Fruit fly (Drosophila melanogaster): ENCODE results near the gene Tengl2.

The Tengl2 gene

DNA sequence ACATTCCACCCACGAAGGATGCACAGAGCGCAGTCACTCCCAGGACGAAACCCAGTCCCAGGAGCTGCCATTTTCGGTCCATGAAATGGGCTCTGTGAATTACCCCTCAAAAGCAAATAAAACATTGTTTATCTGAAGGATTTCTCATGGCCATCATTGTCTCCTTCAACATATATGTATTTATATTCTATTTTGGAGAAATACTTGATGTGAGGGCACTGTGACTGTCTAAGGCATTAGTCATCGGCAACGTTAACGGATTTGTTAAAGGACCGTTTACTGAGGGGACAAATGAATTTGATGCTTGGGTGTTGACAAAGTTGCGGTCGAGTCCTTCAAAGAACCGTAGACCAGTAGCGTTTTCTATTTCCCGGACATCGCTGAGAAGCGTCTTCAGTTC lies at the start of gene Tengl2:
TSS of gene Tengl2 (minus strand) at position 101 of the 400 bp plus-strand sequence.
- no peak for TF ChIP-seq noc (tag; optimal IDR thresholded peaks at IDR 0.05)

dm6 chr2L:2287807-2288206 lies 48.6 kb upstream of the Tengl2 start, which contains the start of gene CG42658:
TSS of gene CG42658 (minus strand) at chr2L:2287907.
- no peak for TF ChIP-seq noc (tag; optimal IDR thresholded peaks at IDR 0.05)

DNA sequence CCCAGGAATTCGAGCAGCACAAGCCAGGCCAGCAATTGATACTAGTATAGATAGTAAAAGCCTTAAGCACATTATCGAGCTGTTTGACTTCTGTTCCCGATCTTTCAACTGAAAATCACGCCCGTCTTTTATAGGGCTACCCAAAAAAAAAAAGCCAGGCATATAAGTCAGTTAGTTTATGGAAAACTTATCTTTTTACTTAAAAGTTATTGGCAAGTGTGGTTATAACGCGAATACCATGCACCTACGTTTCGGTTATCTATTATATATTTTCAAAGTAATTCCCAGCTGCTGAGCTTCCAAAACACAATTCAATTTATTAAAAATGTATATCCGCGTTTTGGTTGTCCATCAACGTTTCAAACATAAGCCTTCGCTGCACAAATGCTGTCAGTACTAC lies 47.6 kb upstream of the Tengl2 start, which contains the start of gene CG31681:
TSS of gene CG31681 (minus strand) at position 101 of the 400 bp plus-strand sequence.
- TF ChIP-seq noc (tag; optimal IDR thresholded peaks at IDR 0.05): no peak

DNA sequence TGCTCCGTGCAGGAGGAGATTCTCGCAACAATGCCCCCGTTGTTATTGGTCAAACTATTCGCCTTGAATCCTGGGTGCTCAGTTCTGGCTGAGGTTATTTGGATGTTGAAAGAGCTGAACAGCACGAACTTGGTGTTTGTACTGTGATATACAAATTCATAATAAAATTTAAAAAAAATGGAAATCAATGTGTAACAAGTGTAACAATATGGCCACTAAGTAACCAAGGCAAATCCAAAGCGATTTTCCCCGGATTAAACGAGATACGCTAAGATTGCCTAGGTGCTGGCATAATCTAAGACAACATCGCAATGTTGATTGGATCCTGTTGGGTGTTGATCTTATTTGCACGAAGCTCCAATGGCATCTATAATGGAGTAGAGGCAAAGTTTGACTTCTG lies 45.7 kb upstream of the Tengl2 start, which contains the start of gene CG4271:
TSS of gene CG4271 (plus strand) at position 301 of the 400 bp plus-strand sequence.
- TF ChIP-seq noc (tag; optimal IDR thresholded peaks at IDR 0.05): no peak

- no peak for TF ChIP-seq noc (tag; optimal IDR thresholded peaks at IDR 0.05)
Observed at dm6 chr2L:2269040-2269439, 29.9 kb upstream of the Tengl2 start, which contains the start of gene CG17242. TSS of gene CG17242 (minus strand) at chr2L:2269140.

DNA sequence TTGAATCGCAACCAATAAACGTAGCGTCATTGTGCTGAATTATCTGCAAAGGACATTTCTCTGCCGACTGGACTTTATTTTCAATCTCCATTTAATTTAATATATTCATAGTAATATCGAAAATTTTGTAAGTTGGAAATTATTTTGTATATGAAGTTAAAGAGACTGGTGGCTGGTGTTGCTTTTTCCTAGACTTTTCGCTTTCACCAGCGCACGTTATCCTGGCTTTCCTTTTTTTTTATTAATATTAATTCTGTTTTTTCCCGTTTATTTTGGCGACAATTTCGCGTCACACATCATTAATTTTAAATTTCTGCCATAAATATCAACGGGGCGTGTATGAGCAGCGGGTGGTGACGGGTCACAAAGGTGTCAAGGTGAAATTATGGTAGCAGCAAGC lies 26.0 kb upstream of the Tengl2 start, which contains the start of gene CG34049:
TSS of gene CG34049 (minus strand) at position 101 of the 400 bp plus-strand sequence.
- TF ChIP-seq noc (tag; optimal IDR thresholded peaks at IDR 0.05): no peak

DNA sequence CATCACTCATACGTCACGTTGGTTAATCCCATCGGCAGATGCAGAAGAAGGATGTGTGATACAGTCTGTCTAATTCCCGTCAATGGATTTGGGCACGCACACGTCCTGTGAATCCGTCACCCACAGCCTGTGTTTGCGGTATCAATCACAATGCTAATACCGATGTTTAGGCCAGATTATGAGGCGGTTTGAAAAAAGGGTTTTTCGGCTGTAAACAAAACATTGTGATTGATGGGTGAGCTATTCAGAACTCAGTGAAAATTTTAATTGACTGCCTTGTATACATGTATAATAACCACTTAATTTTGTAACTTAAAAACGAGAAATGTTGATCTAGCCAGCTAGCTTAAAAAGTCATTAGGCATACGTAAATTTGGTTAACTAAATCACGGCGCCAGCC lies 24.0 kb upstream of the Tengl2 start, which contains the start of gene CG4270:
TSS of gene CG4270 (plus strand) at position 301 of the 400 bp plus-strand sequence.
- TF ChIP-seq noc (tag; optimal IDR thresholded peaks at IDR 0.05): no peak

DNA sequence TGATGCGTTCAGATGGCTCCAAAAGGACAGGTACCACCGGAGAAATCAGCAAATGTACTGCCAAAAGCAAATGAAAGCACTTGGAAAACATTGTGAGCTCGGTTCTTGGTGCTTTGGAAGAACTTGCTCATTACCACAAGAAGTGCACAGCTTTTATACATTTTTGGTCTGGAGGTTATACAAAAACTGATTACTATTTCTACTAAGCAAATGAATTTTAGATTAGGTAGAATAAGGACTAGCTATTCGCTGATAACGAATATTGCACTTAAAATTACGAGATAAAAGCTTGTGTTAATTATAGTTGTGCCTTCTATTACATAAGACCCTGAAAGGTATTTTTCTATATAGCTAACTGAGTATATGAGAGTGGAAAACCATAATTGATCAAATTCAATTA lies 15.8 kb upstream of the Tengl2 start, which contains the start of gene Send1:
TSS of gene Send1 (minus strand) at position 101 of the 400 bp plus-strand sequence.
- TF ChIP-seq noc (tag; optimal IDR thresholded peaks at IDR 0.05): no peak

dm6 chr2L:2252745-2253144 lies 13.6 kb upstream of the Tengl2 start, which contains the start of gene CG17234:
TSS of gene CG17234 (plus strand) at chr2L:2253045.
- TF ChIP-seq noc (tag; optimal IDR thresholded peaks at IDR 0.05): no peak

- no peak for TF ChIP-seq noc (tag; optimal IDR thresholded peaks at IDR 0.05)
Observed at dm6 chr2L:2252241-2252640, 13.1 kb upstream of the Tengl2 start, which contains the start of gene CG17239. TSS of gene CG17239 (minus strand) at chr2L:2252341.

dm6 chr2L:2251175-2251574 lies 12.0 kb upstream of the Tengl2 start, which contains the start of gene Ser12:
TSS of gene Ser12 (minus strand) at chr2L:2251275.
- no peak for TF ChIP-seq noc (tag; optimal IDR thresholded peaks at IDR 0.05)

- no peak for TF ChIP-seq noc (tag; optimal IDR thresholded peaks at IDR 0.05)
Observed at dm6 chr2L:2249578-2249977, 10.4 kb upstream of the Tengl2 start.

- TF ChIP-seq noc (tag; optimal IDR thresholded peaks at IDR 0.05): no peak
Observed at dm6 chr2L:2242783-2243182, 3.6 kb upstream of the Tengl2 start.

DNA sequence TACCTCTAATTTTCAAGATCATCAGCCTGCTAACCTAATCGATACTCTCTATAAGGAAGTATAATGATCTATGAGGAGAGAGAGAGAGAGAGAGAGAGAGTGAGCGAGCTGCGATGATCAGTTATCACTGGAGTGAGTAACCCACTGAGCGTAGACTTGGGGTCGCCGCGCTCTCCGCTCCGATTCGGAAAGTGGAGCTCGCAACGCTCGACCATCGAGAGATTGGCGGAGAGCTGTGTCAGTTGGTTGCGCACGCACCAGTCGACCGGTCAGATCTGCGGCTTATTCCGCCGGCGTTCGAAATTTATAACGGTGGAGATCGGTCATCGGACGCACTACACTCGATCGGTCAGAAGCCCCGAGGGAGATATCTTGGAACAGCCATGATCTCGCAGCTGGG lies 3.0 kb upstream of the Tengl2 start, which contains the start of gene CG4267:
TSS of gene CG4267 (plus strand) at position 240 of the 400 bp plus-strand sequence.
- no peak for TF ChIP-seq noc (tag; optimal IDR thresholded peaks at IDR 0.05)

DNA sequence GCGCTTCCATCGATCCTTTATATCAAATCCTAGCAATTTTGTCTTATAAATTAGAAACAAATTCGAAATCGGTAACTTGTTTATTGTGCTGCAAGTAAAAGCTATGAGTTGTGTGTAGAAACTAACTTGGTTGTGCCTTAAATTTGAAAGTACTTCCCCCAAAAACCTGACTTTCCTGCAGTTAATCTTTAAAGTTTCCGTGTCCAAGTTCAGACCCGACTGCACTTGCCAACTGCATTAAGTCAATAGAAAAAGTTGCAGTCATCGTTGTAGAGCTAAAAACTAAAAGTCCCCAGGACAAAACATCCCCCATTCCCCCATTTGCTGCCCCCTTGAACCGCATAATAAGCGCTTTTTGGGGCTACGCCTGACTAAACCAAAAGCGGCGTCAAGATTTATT lies 1.3 kb upstream of the Tengl2 start, which contains the start of gene Tengl1:
TSS of gene Tengl1 (minus strand) at position 101 of the 400 bp plus-strand sequence.
- no peak for TF ChIP-seq noc (tag; optimal IDR thresholded peaks at IDR 0.05)

DNA sequence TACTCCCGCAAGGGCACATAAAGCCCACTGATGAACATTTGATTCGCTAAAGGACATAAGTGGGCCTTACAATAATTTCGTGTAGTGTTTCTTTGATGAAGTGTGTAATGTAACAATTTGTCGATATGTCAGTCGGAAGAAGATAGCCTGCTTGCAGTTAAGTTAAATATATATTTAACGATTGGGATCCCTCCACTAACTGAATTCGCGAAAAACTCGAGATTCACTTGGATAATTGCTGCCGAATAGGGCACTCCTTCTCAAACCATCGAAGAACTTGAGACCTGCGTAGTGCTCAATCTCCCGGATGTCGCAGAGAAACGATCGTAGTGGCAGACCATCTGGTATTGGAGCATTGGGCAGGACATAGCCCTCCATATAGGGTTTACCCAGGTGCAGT lies 1.0 kb downstream of the Tengl2 start, which contains the start of gene Tengl3:
TSS of gene Tengl3 (minus strand) at position 101 of the 400 bp plus-strand sequence.
- no peak for TF ChIP-seq noc (tag; optimal IDR thresholded peaks at IDR 0.05)

DNA sequence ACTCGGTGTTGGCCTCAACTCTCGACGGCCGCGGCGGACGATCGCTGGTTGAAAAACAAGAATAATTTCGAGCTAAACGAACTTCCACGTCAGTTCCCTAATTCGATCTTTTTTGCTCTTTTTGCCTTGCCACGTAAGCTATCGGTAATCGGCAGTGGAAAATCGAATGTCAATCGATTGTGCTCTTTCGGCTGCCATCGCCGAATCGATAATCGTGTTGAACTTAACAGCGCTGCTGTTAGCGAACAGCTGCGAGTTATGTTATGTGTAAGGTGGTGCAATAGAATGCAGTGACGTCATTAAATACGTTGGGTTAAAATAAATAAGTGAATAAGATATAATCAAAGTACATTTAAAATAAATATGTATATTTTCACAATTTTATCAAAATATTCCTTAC lies 2.5 kb downstream of the Tengl2 start, which contains the start of gene Sec24CD:
TSS of gene Sec24CD (minus strand) at position 123 of the 400 bp plus-strand sequence.
- no peak for TF ChIP-seq noc (tag; optimal IDR thresholded peaks at IDR 0.05)
